Fruit fly (Drosophila melanogaster) whole organism, embryonic: Measurements from ENCODE around the gene Atg18b.

Source experiments
- B-H2 ChIP-seq: fragments of 200-800 bp; sonication (Bioruptor generic); optimal IDR thresholded peaks from 2 replicates; lab custom pipeline; 2018; ENCODE audit warnings: missing biosample characterization, mild to moderate bottlenecking, missing genetic modification characterization
- Bgb ChIP-seq: fragments of 200-800 bp; sonication (Bioruptor generic); IDR thresholded peaks from 2 replicates; pipeline ENCODE4 v1.3.6; 2022; ENCODE audit warnings: missing biosample characterization, missing genetic modification characterization; ENCODE audit not compliant: partially characterized antibody
- CG10543 ChIP-seq: fragments of 200-800 bp; sonication (Bioruptor generic); optimal IDR thresholded peaks from 3 replicates; lab custom pipeline; 2017; ENCODE audit warnings: missing biosample characterization, mild to moderate bottlenecking, missing genetic modification characterization, moderate library complexity
- CG11695 ChIP-seq: fragments of 200-800 bp; sonication (Bioruptor generic); IDR thresholded peaks from 3 replicates; pipeline ENCODE4 v1.3.6; 2022; ENCODE audit warnings: missing biosample characterization, missing genetic modification characterization
- CG12769 ChIP-seq: fragments of 200-800 bp; sonication (Bioruptor generic); optimal IDR thresholded peaks from 2 replicates; lab custom pipeline; 2019; ENCODE audit warnings: missing biosample characterization, mild to moderate bottlenecking, missing genetic modification characterization, moderate library complexity
- CG13894 ChIP-seq: fragments of 200-800 bp; sonication (Bioruptor generic); optimal IDR thresholded peaks from 3 replicates; lab custom pipeline; 2018; ENCODE audit warnings: missing biosample characterization, mild to moderate bottlenecking, missing genetic modification characterization, moderate library complexity
- CG1603 ChIP-seq: fragments of 200-800 bp; sonication (Bioruptor generic); optimal IDR thresholded peaks from 2 replicates; lab custom pipeline; 2019; ENCODE audit warnings: missing biosample characterization, mild to moderate bottlenecking, missing genetic modification characterization, moderate library complexity
- CG16863 ChIP-seq: fragments of 200-800 bp; sonication (Bioruptor generic); optimal IDR thresholded peaks from 3 replicates; lab custom pipeline; 2016; ENCODE audit warnings: missing biosample characterization, missing genetic modification characterization
- CG17186 ChIP-seq: fragments of 200-800 bp; sonication (Bioruptor generic); optimal IDR thresholded peaks from 3 replicates; lab custom pipeline; 2017; ENCODE audit warnings: missing biosample characterization, missing genetic modification reagents, missing genetic modification characterization
- CG2120 ChIP-seq: fragments of 200-800 bp; sonication (Bioruptor generic); optimal IDR thresholded peaks from 3 replicates; lab custom pipeline; 2016; ENCODE audit warnings: missing biosample characterization, missing genetic modification characterization
- CG3407 ChIP-seq: fragments of 200-800 bp; sonication (Bioruptor generic); optimal IDR thresholded peaks from 2 replicates; lab custom pipeline; 2018; ENCODE audit warnings: missing biosample characterization, mild to moderate bottlenecking, missing genetic modification characterization
- CG34224 ChIP-seq: fragments of 200-800 bp; sonication (Bioruptor generic); IDR thresholded peaks from 3 replicates; pipeline ENCODE4 v1.3.6; 2022; ENCODE audit warnings: missing biosample characterization, missing genetic modification characterization; ENCODE audit not compliant: partially characterized antibody
- CG34376 ChIP-seq: fragments of 200-800 bp; sonication (Bioruptor generic); optimal IDR thresholded peaks from 2 replicates; lab custom pipeline; 2018; ENCODE audit warnings: missing biosample characterization, mild to moderate bottlenecking, missing genetic modification characterization
- CG4360 ChIP-seq: fragments of 200-800 bp; sonication (Bioruptor generic); IDR thresholded peaks from 2 replicates; pipeline ENCODE4 v1.3.6; 2022; ENCODE audit warnings: missing biosample characterization, missing genetic modification characterization
- CG6813 ChIP-seq: fragments of 200-800 bp; sonication (Bioruptor generic); optimal IDR thresholded peaks from 2 replicates; lab custom pipeline; 2017; ENCODE audit warnings: missing biosample characterization, missing genetic modification characterization, mild to moderate bottlenecking, moderate library complexity, missing genetic modification reagents
- CG7372 ChIP-seq: fragments of 200-800 bp; sonication (Bioruptor generic); IDR thresholded peaks from 2 replicates; pipeline ENCODE4 v1.3.6; 2022; ENCODE audit warnings: missing biosample characterization, missing genetic modification characterization
- CG7839 ChIP-seq: fragments of 200-800 bp; sonication (Bioruptor generic); optimal IDR thresholded peaks from 3 replicates; lab custom pipeline; 2018; ENCODE audit warnings: missing biosample characterization, mild to moderate bottlenecking, missing genetic modification characterization, moderate library complexity
- CG7987 ChIP-seq: fragments of 200-800 bp; sonication (Bioruptor generic); optimal IDR thresholded peaks from 2 replicates; lab custom pipeline; 2018; ENCODE audit warnings: missing biosample characterization, mild to moderate bottlenecking, missing genetic modification characterization, moderate library complexity
- CG8388 ChIP-seq: fragments of 200-800 bp; sonication (Bioruptor generic); optimal IDR thresholded peaks from 2 replicates; lab custom pipeline; 2019; ENCODE audit warnings: missing biosample characterization, mild to moderate bottlenecking, missing genetic modification characterization, moderate library complexity
- D ChIP-seq, 2 experiments: fragments of 200-800 bp in 1 of 2; fragments of >200 bp in 1 of 2; sonication (Bioruptor generic) in 1 of 2; optimal IDR thresholded peaks; 2 replicates in 1 of 2; 3 replicates in 1 of 2; lab custom pipeline; 2017; ENCODE audit warnings: mild to moderate bottlenecking in 1 of 2, missing biosample characterization in 1 of 2, missing genetic modification characterization in 1 of 2, missing genetic modification reagents in 1 of 2
- Hsf ChIP-seq: fragments of 200-800 bp; sonication (Bioruptor generic); optimal IDR thresholded peaks from 3 replicates; lab custom pipeline; 2016; ENCODE audit warnings: missing biosample characterization, missing genetic modification characterization
- NfI ChIP-seq: fragments of 200-800 bp; sonication (Bioruptor generic); optimal IDR thresholded peaks from 3 replicates; lab custom pipeline; 2018; ENCODE audit warnings: missing biosample characterization, mild to moderate bottlenecking, missing genetic modification characterization, moderate library complexity
- Ravus ChIP-seq: fragments of 200-800 bp; sonication (Bioruptor generic); IDR thresholded peaks from 2 replicates; pipeline ENCODE4 v1.3.6; 2022; ENCODE audit warnings: missing biosample characterization, missing genetic modification characterization
- Rfx ChIP-seq: fragments of 200-800 bp; sonication (Bioruptor generic); IDR thresholded peaks from 2 replicates; pipeline ENCODE4 v1.3.6; 2022; ENCODE audit warnings: missing biosample characterization, missing genetic modification characterization
- Six4 ChIP-seq: fragments of 200-800 bp; sonication (Bioruptor generic); optimal IDR thresholded peaks from 2 replicates; lab custom pipeline; 2016; ENCODE audit warnings: missing biosample characterization, missing genetic modification characterization
- Usf ChIP-seq: fragments of 200-800 bp; sonication (Bioruptor generic); optimal IDR thresholded peaks from 2 replicates; lab custom pipeline; 2017; ENCODE audit warnings: missing genotype, missing biosample characterization, missing genetic modification characterization
- caup ChIP-seq: fragments of 200-800 bp; sonication (Bioruptor generic); optimal IDR thresholded peaks from 3 replicates; lab custom pipeline; 2017; ENCODE audit warnings: missing biosample characterization, mild to moderate bottlenecking, missing genetic modification characterization, moderate library complexity; ENCODE audit not compliant: severe bottlenecking
- cg ChIP-seq: fragments of 200-800 bp; sonication (Bioruptor generic); optimal IDR thresholded peaks from 3 replicates; lab custom pipeline; 2019; ENCODE audit warnings: missing biosample characterization, mild to moderate bottlenecking, missing genetic modification characterization, moderate library complexity
- ci ChIP-seq: fragments of 200-800 bp; sonication (Bioruptor generic); IDR thresholded peaks from 3 replicates; pipeline ENCODE4 v1.3.6; 2022; ENCODE audit warnings: missing biosample characterization, missing genetic modification characterization
- crp ChIP-seq, 2 experiments: fragments of 200-800 bp; sonication (Bioruptor generic); optimal IDR thresholded peaks; 2 replicates in 1 of 2; 3 replicates in 1 of 2; lab custom pipeline; 2017; ENCODE audit warnings: missing biosample characterization in 2 of 2, missing genetic modification characterization in 2 of 2, mild to moderate bottlenecking in 1 of 2, moderate library complexity in 1 of 2
- disco-r ChIP-seq: fragments of 200-800 bp; sonication (Bioruptor generic); optimal IDR thresholded peaks from 2 replicates; lab custom pipeline; 2016; ENCODE audit warnings: missing biosample characterization, missing genetic modification characterization
- eve ChIP-seq, 2 experiments: fragments of >200 bp; optimal IDR thresholded peaks; 2 replicates each; lab custom pipeline; 2017; ENCODE audit warnings: missing biosample characterization in 2 of 2, missing genetic modification characterization in 2 of 2
- eyg ChIP-seq: fragments of 200-800 bp; sonication (Bioruptor generic); optimal IDR thresholded peaks from 3 replicates; lab custom pipeline; 2016; ENCODE audit warnings: missing biosample characterization, missing genetic modification characterization
- grau ChIP-seq: fragments of 200-800 bp; optimal IDR thresholded peaks from 3 replicates; lab custom pipeline; 2019; ENCODE audit warnings: missing biosample characterization, mild to moderate bottlenecking, missing genetic modification characterization, moderate library complexity
- gsb ChIP-seq: fragments of 200-800 bp; sonication (Bioruptor generic); IDR thresholded peaks from 2 replicates; pipeline ENCODE4 v1.3.6; 2022; ENCODE audit warnings: missing biosample characterization, missing genetic modification characterization
- hkb ChIP-seq, 2 experiments: fragments of 200-800 bp in 1 of 2; fragments of >200 bp in 1 of 2; sonication (Bioruptor generic) in 1 of 2; IDR thresholded peaks in 1 of 2; optimal IDR thresholded peaks in 1 of 2; 2 replicates each; pipeline versions ENCODE4 v1.3.6 to Lab custom; 2017 to 2022; ENCODE audit warnings: missing biosample characterization in 1 of 2, missing genetic modification characterization in 1 of 2
- kah ChIP-seq: fragments of 200-800 bp; sonication (Bioruptor generic); optimal IDR thresholded peaks from 2 replicates; lab custom pipeline; 2018; ENCODE audit warnings: missing biosample characterization, mild to moderate bottlenecking, missing genetic modification characterization
- ken ChIP-seq: fragments of 200-800 bp; sonication (Bioruptor generic); IDR thresholded peaks from 3 replicates; pipeline ENCODE4 v1.3.6; 2022; ENCODE audit warnings: missing biosample characterization, missing genetic modification characterization
- lab ChIP-seq: fragments of 200-800 bp; sonication (Bioruptor generic); optimal IDR thresholded peaks from 3 replicates; lab custom pipeline; 2017; ENCODE audit warnings: missing biosample characterization, missing genetic modification characterization, mild to moderate bottlenecking, moderate library complexity, missing genetic modification reagents
- lmd ChIP-seq: fragments of 200-800 bp; sonication (Bioruptor generic); IDR thresholded peaks from 2 replicates; pipeline ENCODE4 v1.3.6; 2022; ENCODE audit warnings: missing biosample characterization, missing genetic modification characterization
- repo ChIP-seq: fragments of 200-800 bp; sonication (Bioruptor generic); optimal IDR thresholded peaks from 2 replicates; lab custom pipeline; 2016; ENCODE audit warnings: missing biosample characterization, missing genetic modification characterization
- shn ChIP-seq: fragments of 200-800 bp; sonication (Bioruptor generic); optimal IDR thresholded peaks from 3 replicates; lab custom pipeline; 2016; ENCODE audit warnings: missing biosample characterization, missing genetic modification characterization
- sim ChIP-seq: fragments of 200-800 bp; sonication (Bioruptor generic); IDR thresholded peaks from 2 replicates; pipeline ENCODE4 v1.3.6; 2022; ENCODE audit warnings: missing biosample characterization, missing genetic modification characterization
- slbo ChIP-seq: fragments of 200-800 bp; sonication (Bioruptor generic); IDR thresholded peaks from 2 replicates; pipeline ENCODE4 v1.3.6; 2022; ENCODE audit warnings: missing biosample characterization, missing genetic modification characterization
- sna ChIP-seq: fragments of 200-800 bp; sonication (Bioruptor generic); IDR thresholded peaks from 2 replicates; pipeline ENCODE4 v1.3.6; 2022; ENCODE audit warnings: missing biosample characterization, missing genetic modification characterization; ENCODE audit not compliant: partially characterized antibody
- sob ChIP-seq: fragments of 200-800 bp; sonication (Bioruptor generic); IDR thresholded peaks from 2 replicates; pipeline ENCODE4 v1.3.6; 2022; ENCODE audit warnings: missing biosample characterization, missing genetic modification characterization
- stc ChIP-seq: fragments of 200-800 bp; sonication (Bioruptor generic); IDR thresholded peaks from 2 replicates; pipeline ENCODE4 v1.3.6; 2022; ENCODE audit warnings: missing biosample characterization, missing genetic modification characterization
- tgo ChIP-seq: fragments of 200-800 bp; sonication (Bioruptor generic); IDR thresholded peaks from 3 replicates; pipeline ENCODE4 v1.3.6; 2022; ENCODE audit warnings: missing biosample characterization, missing genetic modification characterization

Atg18b gene

DNA sequence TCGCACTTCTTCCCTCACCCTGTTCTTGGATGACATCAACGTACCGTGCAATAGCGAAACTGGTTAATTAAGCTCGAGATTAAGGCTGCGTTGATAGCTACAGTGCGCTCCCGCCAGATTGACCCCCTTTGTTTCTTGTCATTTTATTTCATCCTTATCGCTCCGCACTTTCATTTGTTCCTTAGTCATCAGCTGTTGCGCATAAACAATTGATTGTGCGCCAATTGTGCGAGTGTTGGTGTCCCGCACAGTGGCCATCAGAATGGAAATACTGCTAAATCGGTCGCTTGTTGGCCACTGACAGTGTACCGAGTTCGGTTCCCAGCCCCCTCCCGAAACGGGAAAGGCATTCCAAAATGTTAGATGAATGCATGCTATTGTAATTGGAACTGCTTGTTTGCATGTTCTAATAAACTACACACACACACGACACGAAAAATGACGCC is 709 bp downstream of the Atg18b start (continued):
- TF ChIP-seq Hsf (GFP tag; lab: Kevin White, UChicago) (no peak), Bgb (peak; percentile 41; the same call in 1 of the 2 replicates), shn (GFP tag; lab: Kevin White, UChicago) (peak; percentile 0), CG10543 (GFP tag; lab: Kevin White, UChicago) (peak; percentile 62), sim (no peak), disco-r (GFP tag; lab: Kevin White, UChicago) (no peak), D (optimal IDR thresholded peaks at IDR 0.05; lab: Kevin White, UChicago) (no peak), D (GFP tag; optimal IDR thresholded peaks at IDR 0.05; lab: Kevin White, UChicago) (no peak), CG4360 (GFP tag; lab: Robert Waterston, UW) (0 out of 2 replicates have a peak, but pooled peaks have one; percentile 16), sna (no peak), gsb (peak; percentile 52; the same call in 1 of the 2 replicates), cg (GFP tag; lab: Kevin White, UChicago) (peak; percentile 41), CG17186 (GFP tag; lab: Kevin White, UChicago) (no peak), CG16863 (GFP tag; lab: Kevin White, UChicago) (no peak), caup (GFP tag; lab: Kevin White, UChicago) (no peak), sob (GFP tag; lab: Robert Waterston, UW) (0 out of 2 replicates have a peak, but pooled peaks have one; percentile 13), CG1603 (peak; percentile 25), ci (0 out of 3 replicates have a peak, but pooled peaks have one; percentile 17), Six4 (no peak), CG8388 (GFP tag; lab: Kevin White, UChicago) (no peak), CG7839 (tag; lab: Kevin White, UChicago) (no peak), eve (GFP tag; optimal IDR thresholded peaks at IDR 0.05; lab: Kevin White, UChicago) (no peak), CG11695 (no peak; the same call in 1 of the 3 replicates), Usf (GFP tag; lab: Kevin White, UChicago) (no peak), ken (GFP tag; lab: Robert Waterston, UW) (peak; percentile 21; the same call in 1 of the 3 replicates), CG3407 (GFP tag; lab: Kevin White, UChicago) (no peak), CG2120 (peak; percentile 6), CG7372 (GFP tag; lab: Robert Waterston, UW) (no peak), CG7987 (GFP tag; lab: Kevin White, UChicago) (no peak), lmd (GFP tag; lab: Robert Waterston, UW) (peak; percentile 23; the same call in 1 of the 2 replicates), CG6813 (GFP tag; lab: Kevin White, UChicago) (peak; percentile 3), B-H2 (GFP tag; lab: Kevin White, UChicago) (peak; percentile 34), repo (no peak), lab (GFP tag; lab: Kevin White, UChicago) (peak; percentile 35), kah (GFP tag; lab: Kevin White, UChicago) (no peak), eyg (GFP tag; lab: Kevin White, UChicago) (peak; percentile 12), hkb (optimal IDR thresholded peaks at IDR 0.05; lab: Kevin White, UChicago) (no peak), hkb (GFP tag; IDR thresholded peaks at IDR 0.05; lab: Robert Waterston, UW) (no peak), crp (GFP tag; optimal IDR thresholded peaks at IDR 0.05; lab: Kevin White, UChicago) (peak in 1 of 2 experiments; percentile 60), stc (peak; percentile 29; the same call in 1 of the 2 replicates), Ravus (GFP tag; lab: Robert Waterston, UW) (no peak), tgo (GFP tag; lab: Robert Waterston, UW) (no peak), NfI (peak; percentile 12), CG34376 (GFP tag; lab: Kevin White, UChicago) (peak; percentile 53), grau (peak; percentile 76), CG13894 (tag; lab: Kevin White, UChicago) (no peak), CG34224 (GFP tag; lab: Robert Waterston, UW) (no peak), CG12769 (tag; lab: Kevin White, UChicago) (peak; percentile 72), Rfx (GFP tag; lab: Robert Waterston, UW) (peak; percentile 21; the same call in 1 of the 2 replicates), slbo (GFP tag; lab: Robert Waterston, UW) (0 out of 2 replicates have a peak, but pooled peaks have one; percentile 30)
